Worm (Caenorhabditis elegans) whole organism, L1 larva: ENCODE results near the gene knl-1.

ENCODE experiments used
- C34B4.2 ChIP-seq: sonication (generic microtip); optimal IDR thresholded peaks from 2 replicates; lab custom pipeline; 2017; ENCODE audit warnings: mild to moderate bottlenecking, missing genetic modification characterization, missing compliant biosample characterization
- aha-1 ChIP-seq: fragments of 150-350 bp; optimal IDR thresholded peaks from 2 replicates; lab custom pipeline; 2014; ENCODE audit warnings: missing biosample characterization, missing genetic modification characterization
- alr-1 ChIP-seq: fragments of 200-800 bp; sonication (Bioruptor generic); optimal IDR thresholded peaks from 2 replicates; lab custom pipeline; 2018; ENCODE audit warnings: borderline replicate concordance, mild to moderate bottlenecking, missing genetic modification characterization, missing compliant biosample characterization
- aly-2 ChIP-seq: fragments of 150-350 bp; optimal IDR thresholded peaks from 2 replicates; lab custom pipeline; 2014; ENCODE audit warnings: missing biosample characterization, missing genetic modification characterization
- ceh-88 ChIP-seq: fragments of 200-800 bp; sonication (Bioruptor generic); IDR thresholded peaks from 2 replicates; pipeline ENCODE4 v1.3.6; 2022; ENCODE audit warnings: missing genetic modification characterization, missing compliant biosample characterization
- ceh-90 ChIP-seq: sonication (generic microtip); optimal IDR thresholded peaks from 2 replicates; lab custom pipeline; 2016; ENCODE audit warnings: missing genetic modification characterization, missing compliant biosample characterization
- ces-1 ChIP-seq: fragments of 150-350 bp; optimal IDR thresholded peaks from 2 replicates; lab custom pipeline; 2014; ENCODE audit warnings: missing biosample characterization, missing genetic modification reagents, missing genetic modification characterization
- dpl-1 ChIP-seq, 3 experiments: fragments of 150-350 bp in 2 of 3; sonication (generic microtip) in 1 of 3; optimal IDR thresholded peaks; 2 replicates each; lab custom pipeline; 2014 to 2017; ENCODE audit warnings: missing biosample characterization in 3 of 3, missing genetic modification characterization in 3 of 3, missing genetic modification reagents in 3 of 3
- dsc-1 ChIP-seq: sonication (generic microtip); optimal IDR thresholded peaks from 2 replicates; lab custom pipeline; 2016; ENCODE audit warnings: mild to moderate bottlenecking, missing genetic modification characterization, missing compliant biosample characterization
- efl-3 ChIP-seq: fragments of 200-800 bp; sonication (Bioruptor generic); optimal IDR thresholded peaks from 2 replicates; lab custom pipeline; 2018; ENCODE audit warnings: mild to moderate bottlenecking, missing genetic modification characterization, missing compliant biosample characterization
- egl-13 ChIP-seq: sonication (generic microtip); optimal IDR thresholded peaks from 2 replicates; lab custom pipeline; 2016; ENCODE audit warnings: missing genotype, missing genetic modification reagents, missing genetic modification characterization, missing compliant biosample characterization
- egl-27 ChIP-seq, 2 experiments: fragments of 150-350 bp in 1 of 2; sonication (generic microtip); optimal IDR thresholded peaks; 3 replicates each; lab custom pipeline; 2017 to 2018; ENCODE audit warnings: missing biosample characterization in 2 of 2, missing genetic modification characterization in 2 of 2, missing genetic modification reagents in 2 of 2
- fkh-10 ChIP-seq: sonication (generic microtip); optimal IDR thresholded peaks from 2 replicates; lab custom pipeline; 2017; ENCODE audit warnings: missing biosample characterization, missing genetic modification reagents, missing genetic modification characterization
- fkh-4 ChIP-seq: sonication (generic microtip); optimal IDR thresholded peaks from 2 replicates; lab custom pipeline; 2016; ENCODE audit warnings: missing compliant biosample characterization, missing genetic modification characterization, borderline replicate concordance
- fos-1 ChIP-seq: fragments of 150-350 bp; optimal IDR thresholded peaks from 2 replicates; lab custom pipeline; 2014; ENCODE audit warnings: missing biosample characterization, missing genetic modification characterization
- hlh-17 ChIP-seq: fragments of 200-800 bp; sonication (Bioruptor generic); optimal IDR thresholded peaks from 2 replicates; lab custom pipeline; 2018; ENCODE audit warnings: missing genetic modification characterization, mild to moderate bottlenecking, missing compliant biosample characterization, moderate library complexity, borderline replicate concordance
- hlh-4 ChIP-seq: sonication (generic microtip); optimal IDR thresholded peaks from 2 replicates; lab custom pipeline; 2016; ENCODE audit warnings: mild to moderate bottlenecking, missing genetic modification characterization, missing compliant biosample characterization
- hpl-2 ChIP-seq: fragments of 150-350 bp; optimal IDR thresholded peaks from 2 replicates; lab custom pipeline; 2014; ENCODE audit warnings: missing biosample characterization, missing genetic modification reagents, missing genetic modification characterization
- lin-14 ChIP-seq: fragments of 200-800 bp; sonication (Bioruptor generic); optimal IDR thresholded peaks from 2 replicates; lab custom pipeline; 2018; ENCODE audit warnings: mild to moderate bottlenecking, missing genetic modification characterization, moderate library complexity, missing compliant biosample characterization
- lin-35 ChIP-seq, 2 experiments: fragments of 150-350 bp; optimal IDR thresholded peaks; 2 replicates each; lab custom pipeline; 2014; ENCODE audit warnings: missing biosample characterization in 2 of 2, missing genetic modification characterization in 2 of 2, missing genetic modification reagents in 2 of 2
- lir-3 ChIP-seq: sonication (generic microtip); optimal IDR thresholded peaks from 2 replicates; lab custom pipeline; 2016; ENCODE audit warnings: mild to moderate bottlenecking, missing genetic modification characterization, moderate library complexity, missing compliant biosample characterization; ENCODE audit not compliant: poor library complexity
- lsy-2 ChIP-seq, 2 experiments: fragments of 150-350 bp; optimal IDR thresholded peaks; 2 replicates each; lab custom pipeline; 2014; ENCODE audit warnings: missing biosample characterization in 2 of 2, missing genetic modification characterization in 2 of 2
- mdl-1 ChIP-seq, 2 experiments: fragments of 150-350 bp; optimal IDR thresholded peaks; 2 replicates each; lab custom pipeline; 2014 to 2017; ENCODE audit warnings: missing biosample characterization in 2 of 2, missing genetic modification characterization in 2 of 2, inconsistent platforms in 1 of 2
- mef-2 ChIP-seq: fragments of 150-350 bp; optimal IDR thresholded peaks from 2 replicates; lab custom pipeline; 2014; ENCODE audit warnings: missing biosample characterization, missing genetic modification characterization
- mep-1 ChIP-seq: fragments of 150-350 bp; optimal IDR thresholded peaks from 2 replicates; lab custom pipeline; 2014; ENCODE audit warnings: missing biosample characterization, missing genetic modification characterization
- nhr-11 ChIP-seq: fragments of 150-350 bp; optimal IDR thresholded peaks from 2 replicates; lab custom pipeline; 2014; ENCODE audit warnings: missing biosample characterization, missing genetic modification characterization
- nhr-19 ChIP-seq: fragments of 200-800 bp; sonication (Bioruptor generic); conservative IDR thresholded peaks from 2 replicates; pipeline ENCODE4 v1.3.6; 2022; ENCODE audit warnings: missing genetic modification characterization, missing compliant biosample characterization
- nhr-20 ChIP-seq: sonication (generic microtip); optimal IDR thresholded peaks from 2 replicates; lab custom pipeline; 2016; ENCODE audit warnings: mild to moderate bottlenecking, missing genetic modification characterization, missing compliant biosample characterization
- nhr-237 ChIP-seq: fragments of 150-350 bp; optimal IDR thresholded peaks from 2 replicates; lab custom pipeline; 2014; ENCODE audit warnings: missing biosample characterization, missing genetic modification characterization
- nhr-28 ChIP-seq: fragments of 150-350 bp; optimal IDR thresholded peaks from 2 replicates; lab custom pipeline; 2014; ENCODE audit warnings: missing biosample characterization, missing genetic modification characterization
- nhr-47 ChIP-seq: sonication (generic microtip); optimal IDR thresholded peaks from 2 replicates; lab custom pipeline; 2016; ENCODE audit warnings: mild to moderate bottlenecking, missing genetic modification characterization, moderate library complexity, missing compliant biosample characterization
- nhr-71 ChIP-seq: sonication (generic microtip); optimal IDR thresholded peaks from 2 replicates; lab custom pipeline; 2016; ENCODE audit warnings: mild to moderate bottlenecking, missing genetic modification characterization, moderate library complexity, missing compliant biosample characterization
- nhr-76 ChIP-seq: sonication (generic microtip); optimal IDR thresholded peaks from 2 replicates; lab custom pipeline; 2017; ENCODE audit warnings: missing biosample characterization, missing genetic modification characterization
- nhr-77 ChIP-seq: fragments of 150-350 bp; optimal IDR thresholded peaks from 2 replicates; lab custom pipeline; 2014; ENCODE audit warnings: missing biosample characterization, missing genetic modification characterization
- nhr-85 ChIP-seq: sonication (generic microtip); peaks from one replicate; lab custom pipeline; 2016; ENCODE audit warnings: missing genetic modification characterization, inconsistent platforms, missing compliant biosample characterization
- rnt-1 ChIP-seq: sonication (generic microtip); optimal IDR thresholded peaks from 2 replicates; lab custom pipeline; 2016; ENCODE audit warnings: mild to moderate bottlenecking, missing genetic modification characterization, moderate library complexity, missing compliant biosample characterization
- snpc-4 ChIP-seq: fragments of 150-350 bp; optimal IDR thresholded peaks from 2 replicates; lab custom pipeline; 2014; ENCODE audit warnings: missing biosample characterization, missing genetic modification characterization
- sox-4 ChIP-seq: sonication (generic microtip); optimal IDR thresholded peaks from 2 replicates; lab custom pipeline; 2016; ENCODE audit warnings: missing genetic modification characterization, missing compliant biosample characterization
- sup-37 ChIP-seq: fragments of 200-800 bp; sonication (Bioruptor generic); optimal IDR thresholded peaks from 2 replicates; lab custom pipeline; 2018; ENCODE audit warnings: mild to moderate bottlenecking, missing genetic modification characterization, missing compliant biosample characterization
- tbx-2 ChIP-seq: sonication (generic microtip); optimal IDR thresholded peaks from 2 replicates; lab custom pipeline; 2016; ENCODE audit warnings: missing genetic modification characterization, missing compliant biosample characterization
- tlp-1 ChIP-seq: fragments of 150-350 bp; optimal IDR thresholded peaks from 2 replicates; lab custom pipeline; 2014; ENCODE audit warnings: missing biosample characterization, missing genetic modification characterization
- unc-30 ChIP-seq: sonication (generic microtip); optimal IDR thresholded peaks from 2 replicates; lab custom pipeline; 2017; ENCODE audit warnings: missing biosample characterization, missing genetic modification characterization
- vab-15 ChIP-seq: sonication (generic microtip); optimal IDR thresholded peaks from 2 replicates; lab custom pipeline; 2017; ENCODE audit warnings: missing genotype, mild to moderate bottlenecking, missing genetic modification characterization, missing compliant biosample characterization
- xbp-1 ChIP-seq: sonication (generic microtip); optimal IDR thresholded peaks from 2 replicates; lab custom pipeline; 2016; ENCODE audit warnings: missing genetic modification characterization, missing compliant biosample characterization
- zag-1 ChIP-seq: fragments of 150-350 bp; optimal IDR thresholded peaks from 2 replicates; lab custom pipeline; 2014; ENCODE audit warnings: missing biosample characterization, missing genetic modification characterization

The knl-1 gene

ce11 chrIII:8242809-8243208 is 7.6 kb upstream of the knl-1 start, which contains the start of gene C02F5.12 (continued):
- TF ChIP-seq unc-30 (tag; lab: Kevin White, UChicago) (no peak), vab-15 (tag; lab: Kevin White, UChicago) (no peak), C34B4.2 (no peak), efl-3 (GFP tag; lab: Kevin White, UChicago) (no peak), hpl-2 (GFP tag; lab: Kevin White, UChicago) (no peak), nhr-47 (tag; lab: Kevin White, UChicago) (no peak), lsy-2 (tag; optimal IDR thresholded peaks at IDR 0.05; lab: Kevin White, UChicago) (peak; percentile 11 to 32), xbp-1 (tag; lab: Kevin White, UChicago) (no peak), aha-1 (tag; lab: Kevin White, UChicago) (no peak), ceh-90 (no peak), aly-2 (tag; lab: Kevin White, UChicago) (no peak), alr-1 (tag; lab: Kevin White, UChicago) (no peak), nhr-76 (no peak), lin-35 (GFP tag; optimal IDR thresholded peaks at IDR 0.05; lab: Kevin White, UChicago) (peak in 1 of 2 experiments; percentile 21), rnt-1 (peak; percentile 11), fos-1 (tag; lab: Kevin White, UChicago) (no peak), tlp-1 (no peak), dpl-1 (GFP tag; optimal IDR thresholded peaks at IDR 0.05; lab: Kevin White, UChicago) (no peak), nhr-237 (tag; lab: Kevin White, UChicago) (no peak), nhr-28 (tag; lab: Kevin White, UChicago) (no peak), ceh-88 (GFP tag; lab: Robert Waterston, UW) (no peak), nhr-20 (tag; lab: Kevin White, UChicago) (peak; percentile 60), nhr-71 (peak; percentile 51), dsc-1 (tag; lab: Kevin White, UChicago) (no peak), nhr-11 (no peak), lin-14 (peak; percentile 32), mdl-1 (tag; optimal IDR thresholded peaks at IDR 0.05; lab: Kevin White, UChicago) (no peak), tbx-2 (no peak), fkh-10 (GFP tag; lab: Kevin White, UChicago) (no peak), egl-13 (tag; lab: Kevin White, UChicago) (no peak), egl-27 (tag; optimal IDR thresholded peaks at IDR 0.05; lab: Kevin White, UChicago) (no peak), snpc-4 (tag; lab: Kevin White, UChicago) (no peak), fkh-4 (no peak), mep-1 (tag; lab: Kevin White, UChicago) (peak; percentile 63), hlh-4 (tag; lab: Kevin White, UChicago) (no peak), lir-3 (tag; lab: Kevin White, UChicago) (no peak), sup-37 (GFP tag; lab: Kevin White, UChicago) (no peak), nhr-77 (tag; lab: Kevin White, UChicago) (no peak), hlh-17 (GFP tag; lab: Kevin White, UChicago) (no peak), nhr-19 (GFP tag; lab: Robert Waterston, UW) (no peak), sox-4 (tag; lab: Kevin White, UChicago) (no peak), mef-2 (tag; lab: Kevin White, UChicago) (no peak), nhr-85 (tag; lab: Kevin White, UChicago) (peak; percentile 46), ces-1 (GFP tag; lab: Kevin White, UChicago) (no peak), zag-1 (tag; lab: Kevin White, UChicago) (no peak)
